Worm (Caenorhabditis elegans) whole organism, L1 larva: ENCODE data around the gene tat-3.
A peak's percentile ranks its signal among the peaks of the same experiment; 100 is the strongest.

Experiments
- C04F5.9 ChIP-seq: sonication (generic microtip); optimal IDR thresholded peaks from 2 replicates; lab custom pipeline; 2016; ENCODE audit warnings: missing genetic modification characterization, missing compliant biosample characterization
- C34B4.2 ChIP-seq: sonication (generic microtip); optimal IDR thresholded peaks from 2 replicates; lab custom pipeline; 2017; ENCODE audit warnings: mild to moderate bottlenecking, missing genetic modification characterization, missing compliant biosample characterization
- F16B12.6 ChIP-seq: fragments of 150-350 bp; optimal IDR thresholded peaks from 2 replicates; lab custom pipeline; 2014; ENCODE audit warnings: missing biosample characterization, missing genetic modification characterization
- aha-1 ChIP-seq: fragments of 150-350 bp; optimal IDR thresholded peaks from 2 replicates; lab custom pipeline; 2014; ENCODE audit warnings: missing biosample characterization, missing genetic modification characterization
- alr-1 ChIP-seq: fragments of 200-800 bp; sonication (Bioruptor generic); optimal IDR thresholded peaks from 2 replicates; lab custom pipeline; 2018; ENCODE audit warnings: borderline replicate concordance, mild to moderate bottlenecking, missing genetic modification characterization, missing compliant biosample characterization
- ama-1 ChIP-seq: fragments of 150-350 bp; optimal IDR thresholded peaks from 2 replicates; lab custom pipeline; 2014
- ceh-63 ChIP-seq: fragments of 200-800 bp; sonication (Bioruptor generic); optimal IDR thresholded peaks from 2 replicates; lab custom pipeline; 2018; ENCODE audit warnings: mild to moderate bottlenecking, missing genetic modification characterization, missing compliant biosample characterization
- ceh-82 ChIP-seq, 3 experiments: fragments of 150-350 bp in 1 of 3; sonication (generic microtip) in 2 of 3; optimal IDR thresholded peaks; 2 replicates each; lab custom pipeline; 2014 to 2017; ENCODE audit warnings: missing biosample characterization in 3 of 3, missing genetic modification characterization in 3 of 3
- ceh-90 ChIP-seq: sonication (generic microtip); optimal IDR thresholded peaks from 2 replicates; lab custom pipeline; 2016; ENCODE audit warnings: missing genetic modification characterization, missing compliant biosample characterization
- dpl-1 ChIP-seq, 3 experiments: fragments of 150-350 bp in 2 of 3; sonication (generic microtip) in 1 of 3; optimal IDR thresholded peaks; 2 replicates each; lab custom pipeline; 2014 to 2017; ENCODE audit warnings: missing biosample characterization in 3 of 3, missing genetic modification characterization in 3 of 3, missing genetic modification reagents in 3 of 3
- efl-1 ChIP-seq, 4 experiments: fragments of 150-350 bp; optimal IDR thresholded peaks in 3 of 4; peaks in 1 of 4; 1 replicate in 1 of 4; 2 replicates in 3 of 4; lab custom pipeline; 2014; ENCODE audit warnings: missing biosample characterization in 2 of 4, missing genetic modification characterization in 2 of 4, missing genetic modification reagents in 2 of 4
- egl-13 ChIP-seq: sonication (generic microtip); optimal IDR thresholded peaks from 2 replicates; lab custom pipeline; 2016; ENCODE audit warnings: missing genotype, missing genetic modification reagents, missing genetic modification characterization, missing compliant biosample characterization
- egl-27 ChIP-seq, 2 experiments: fragments of 150-350 bp in 1 of 2; sonication (generic microtip); optimal IDR thresholded peaks; 3 replicates each; lab custom pipeline; 2017 to 2018; ENCODE audit warnings: missing biosample characterization in 2 of 2, missing genetic modification characterization in 2 of 2, missing genetic modification reagents in 2 of 2
- elt-2 ChIP-seq: sonication (generic microtip); optimal IDR thresholded peaks from 2 replicates; lab custom pipeline; 2016; ENCODE audit warnings: missing genetic modification characterization, mild to moderate bottlenecking, inconsistent platforms, missing compliant biosample characterization, missing genetic modification reagents
- elt-3 ChIP-seq, 6 experiments: fragments of 150-350 bp in 1 of 6; sonication (generic microtip); optimal IDR thresholded peaks; 2 replicates each; lab custom pipeline; 2017 to 2018; ENCODE audit warnings: missing biosample characterization in 6 of 6, missing genetic modification characterization in 6 of 6, inconsistent platforms in 1 of 6
- fos-1 ChIP-seq: fragments of 150-350 bp; optimal IDR thresholded peaks from 2 replicates; lab custom pipeline; 2014; ENCODE audit warnings: missing biosample characterization, missing genetic modification characterization
- irx-1 ChIP-seq: sonication (generic microtip); optimal IDR thresholded peaks from 2 replicates; lab custom pipeline; 2016; ENCODE audit warnings: missing genetic modification characterization, missing compliant biosample characterization
- jun-1 ChIP-seq: fragments of 150-350 bp; optimal IDR thresholded peaks from 2 replicates; lab custom pipeline; 2014; ENCODE audit warnings: missing biosample characterization, missing genetic modification reagents, missing genetic modification characterization
- lin-13 ChIP-seq: fragments of 150-350 bp; optimal IDR thresholded peaks from 2 replicates; lab custom pipeline; 2014; ENCODE audit warnings: missing biosample characterization, missing genetic modification reagents, missing genetic modification characterization
- lin-15B ChIP-seq: fragments of 150-350 bp; sonication (generic microtip); optimal IDR thresholded peaks from 3 replicates; lab custom pipeline; 2014; ENCODE audit warnings: missing biosample characterization, missing genetic modification characterization
- lin-35 ChIP-seq, 2 experiments: fragments of 150-350 bp; optimal IDR thresholded peaks; 2 replicates each; lab custom pipeline; 2014; ENCODE audit warnings: missing biosample characterization in 2 of 2, missing genetic modification characterization in 2 of 2, missing genetic modification reagents in 2 of 2
- lir-3 ChIP-seq: sonication (generic microtip); optimal IDR thresholded peaks from 2 replicates; lab custom pipeline; 2016; ENCODE audit warnings: mild to moderate bottlenecking, missing genetic modification characterization, moderate library complexity, missing compliant biosample characterization; ENCODE audit not compliant: poor library complexity
- mab-9 ChIP-seq: fragments of 200-800 bp; sonication (Bioruptor generic); IDR thresholded peaks from 2 replicates; pipeline ENCODE4 v1.3.6; 2022; ENCODE audit warnings: missing genetic modification reagents, missing genetic modification characterization, missing compliant biosample characterization
- mdl-1 ChIP-seq, 2 experiments: fragments of 150-350 bp; optimal IDR thresholded peaks; 2 replicates each; lab custom pipeline; 2014 to 2017; ENCODE audit warnings: missing biosample characterization in 2 of 2, missing genetic modification characterization in 2 of 2, inconsistent platforms in 1 of 2
- mep-1 ChIP-seq: fragments of 150-350 bp; optimal IDR thresholded peaks from 2 replicates; lab custom pipeline; 2014; ENCODE audit warnings: missing biosample characterization, missing genetic modification characterization
- nhr-11 ChIP-seq: fragments of 150-350 bp; optimal IDR thresholded peaks from 2 replicates; lab custom pipeline; 2014; ENCODE audit warnings: missing biosample characterization, missing genetic modification characterization
- nhr-20 ChIP-seq: sonication (generic microtip); optimal IDR thresholded peaks from 2 replicates; lab custom pipeline; 2016; ENCODE audit warnings: mild to moderate bottlenecking, missing genetic modification characterization, missing compliant biosample characterization
- nhr-237 ChIP-seq: fragments of 150-350 bp; optimal IDR thresholded peaks from 2 replicates; lab custom pipeline; 2014; ENCODE audit warnings: missing biosample characterization, missing genetic modification characterization
- nhr-28 ChIP-seq: fragments of 150-350 bp; optimal IDR thresholded peaks from 2 replicates; lab custom pipeline; 2014; ENCODE audit warnings: missing biosample characterization, missing genetic modification characterization
- nhr-77 ChIP-seq: fragments of 150-350 bp; optimal IDR thresholded peaks from 2 replicates; lab custom pipeline; 2014; ENCODE audit warnings: missing biosample characterization, missing genetic modification characterization
- pax-3 ChIP-seq: fragments of 200-800 bp; sonication (Bioruptor generic); optimal IDR thresholded peaks from 2 replicates; lab custom pipeline; 2018; ENCODE audit warnings: mild to moderate bottlenecking, missing genetic modification characterization, moderate library complexity, missing compliant biosample characterization
- skn-1 ChIP-seq: fragments of 150-350 bp; optimal IDR thresholded peaks from 2 replicates; lab custom pipeline; 2014; ENCODE audit warnings: missing biosample characterization, missing genetic modification characterization
- snu-23 ChIP-seq: sonication (generic microtip); optimal IDR thresholded peaks from 2 replicates; lab custom pipeline; 2016; ENCODE audit warnings: missing genetic modification characterization, missing compliant biosample characterization
- sox-4 ChIP-seq: sonication (generic microtip); optimal IDR thresholded peaks from 2 replicates; lab custom pipeline; 2016; ENCODE audit warnings: missing genetic modification characterization, missing compliant biosample characterization
- sptf-1 ChIP-seq: fragments of 150-350 bp; optimal IDR thresholded peaks from 2 replicates; lab custom pipeline; 2014; ENCODE audit warnings: missing biosample characterization, missing genetic modification characterization
- tbx-2 ChIP-seq: sonication (generic microtip); optimal IDR thresholded peaks from 2 replicates; lab custom pipeline; 2016; ENCODE audit warnings: missing genetic modification characterization, missing compliant biosample characterization
- unc-130 ChIP-seq: fragments of 150-350 bp; optimal IDR thresholded peaks from 2 replicates; lab custom pipeline; 2017; ENCODE audit warnings: missing biosample characterization, missing genetic modification characterization, inconsistent platforms
- unc-30 ChIP-seq: sonication (generic microtip); optimal IDR thresholded peaks from 2 replicates; lab custom pipeline; 2017; ENCODE audit warnings: missing biosample characterization, missing genetic modification characterization
- unc-86 ChIP-seq: sonication (generic microtip); optimal IDR thresholded peaks from 2 replicates; lab custom pipeline; 2016; ENCODE audit warnings: missing genetic modification characterization, missing compliant biosample characterization
- vab-15 ChIP-seq: sonication (generic microtip); optimal IDR thresholded peaks from 2 replicates; lab custom pipeline; 2017; ENCODE audit warnings: missing genotype, mild to moderate bottlenecking, missing genetic modification characterization, missing compliant biosample characterization
- zip-4 ChIP-seq: fragments of 200-800 bp; sonication (Bioruptor generic); optimal IDR thresholded peaks from 2 replicates; lab custom pipeline; 2018; ENCODE audit warnings: mild to moderate bottlenecking, missing genetic modification characterization, moderate library complexity, missing compliant biosample characterization
- ztf-11 ChIP-seq, 2 experiments: sonication (generic microtip); optimal IDR thresholded peaks; 2 replicates each; lab custom pipeline; 2016 to 2017; ENCODE audit warnings: missing genetic modification characterization in 2 of 2, missing biosample characterization in 1 of 2, missing compliant biosample characterization in 1 of 2

The tat-3 gene

ce11 chrIII:10711192-10711673 lies 19.3 kb downstream of the tat-3 start, which contains the start of gene W09D10.5 (continued):
- TF ChIP-seq lin-13 (GFP tag; lab: Kevin White, UChicago), result no peak
- no peak for TF ChIP-seq unc-86 (tag; lab: Kevin White, UChicago)

- TF ChIP-seq zip-4 (GFP tag; lab: Kevin White, UChicago), result no peak
- TF ChIP-seq ceh-82 (tag; optimal IDR thresholded peaks at IDR 0.05; lab: Kevin White, UChicago), result no peak
- TF ChIP-seq nhr-77 (tag; lab: Kevin White, UChicago), result no peak
- TF ChIP-seq F16B12.6 (tag; lab: Kevin White, UChicago), result no peak
- no peak for TF ChIP-seq unc-130
- no peak for TF ChIP-seq snu-23
- no peak for TF ChIP-seq jun-1 (tag; lab: Kevin White, UChicago)
- TF ChIP-seq, all 84 proteins: peak for 0
These were observed 20.8 kb downstream of the tat-3 start for ce11 chrIII:10709676-10710075.

- TF ChIP-seq vab-15 (tag; lab: Kevin White, UChicago) (no peak), nhr-237 (tag; lab: Kevin White, UChicago) (no peak), lin-13 (GFP tag; lab: Kevin White, UChicago) (no peak), unc-30 (no peak), sox-4 (tag; lab: Kevin White, UChicago) (no peak), elt-3 (tag; optimal IDR thresholded peaks at IDR 0.05; lab: Kevin White, UChicago) (no peak), lir-3 (tag; lab: Kevin White, UChicago) (no peak), dpl-1 (GFP tag; optimal IDR thresholded peaks at IDR 0.05; lab: Kevin White, UChicago) (no peak), alr-1 (tag; lab: Kevin White, UChicago) (no peak), ztf-11 (tag; optimal IDR thresholded peaks at IDR 0.05; lab: Kevin White, UChicago) (no peak)
These were observed 22.0 kb downstream of the tat-3 start for ce11 chrIII:10708484-10708883.

- no peak for TF ChIP-seq lin-15B (tag; lab: Kevin White, UChicago)
- TF ChIP-seq nhr-11 (tag; lab: Kevin White, UChicago), result no peak
- TF ChIP-seq C04F5.9 (tag; lab: Kevin White, UChicago), result no peak
- TF ChIP-seq lin-35 (GFP tag; optimal IDR thresholded peaks at IDR 0.05; lab: Kevin White, UChicago), result no peak
- no peak for TF ChIP-seq ceh-82 (tag; optimal IDR thresholded peaks at IDR 0.05; lab: Kevin White, UChicago)
- TF ChIP-seq elt-3 (tag; optimal IDR thresholded peaks at IDR 0.05; lab: Kevin White, UChicago), result no peak
- no peak for TF ChIP-seq egl-13 (tag; lab: Kevin White, UChicago)
- no peak for TF ChIP-seq F16B12.6 (tag; lab: Kevin White, UChicago)
- no peak for TF ChIP-seq sox-4 (tag; lab: Kevin White, UChicago)
These were observed 23.0 kb downstream of the tat-3 start, which contains the start of gene mrpl-12 for ce11 chrIII:10707461-10707860. Gene mrpl-12 (plus strand): TSS chrIII:10707761.

ce11 chrIII:10706972-10707438 lies 23.5 kb downstream of the tat-3 start, which contains the start of the genes Y39A1A.21 and Y39A1A.22:
Gene Y39A1A.21 (minus strand): TSS chrIII:10707022.
Gene Y39A1A.22 (minus strand): TSS chrIII:10707028.
- TF ChIP-seq lin-15B (tag; lab: Kevin White, UChicago), result peak; percentile 69
- peak; percentile 32 for TF ChIP-seq fos-1
- peak; percentile 64 for TF ChIP-seq egl-13 (tag; lab: Kevin White, UChicago)
- peak; percentile 49 for TF ChIP-seq pax-3 (tag; lab: Kevin White, UChicago)
- TF ChIP-seq tbx-2, result peak; percentile 87
- peak; percentile 84 for TF ChIP-seq nhr-77 (tag; lab: Kevin White, UChicago)
- TF ChIP-seq nhr-20 (tag; lab: Kevin White, UChicago), result peak; percentile 78
- TF ChIP-seq mdl-1 (tag; optimal IDR thresholded peaks at IDR 0.05; lab: Kevin White, UChicago), result peak in 1 of 2 experiments; percentile 66
- TF ChIP-seq mep-1 (tag; lab: Kevin White, UChicago), result peak; percentile 88
- peak; percentile 84 to 86 for TF ChIP-seq efl-1 (optimal IDR thresholded peaks at IDR 0.05; lab: Kevin White, UChicago)
- TF ChIP-seq efl-1 (GFP tag; optimal IDR thresholded peaks at IDR 0.05 in 1 of 2; lab: Kevin White, UChicago), result peak; percentile 80 to 98
- TF ChIP-seq mab-9 (GFP tag; lab: Robert Waterston, UW), result peak; percentile 80
- peak; percentile 20 for TF ChIP-seq C34B4.2
- TF ChIP-seq aha-1 (tag; lab: Kevin White, UChicago), result peak; percentile 43
- peak; percentile 86 for TF ChIP-seq lin-13 (GFP tag; lab: Kevin White, UChicago)
- TF ChIP-seq ama-1 (lab: Kevin White, UChicago), result no peak
- no peak for TF ChIP-seq ceh-90 (tag; lab: Kevin White, UChicago)
- TF ChIP-seq egl-27 (tag; optimal IDR thresholded peaks at IDR 0.05; lab: Kevin White, UChicago), result no peak
- TF ChIP-seq ceh-63 (GFP tag; lab: Kevin White, UChicago), result no peak
- peak; percentile 35 for TF ChIP-seq nhr-11 (tag; lab: Kevin White, UChicago)
- TF ChIP-seq vab-15 (tag; lab: Kevin White, UChicago), result no peak
- TF ChIP-seq skn-1 (tag; lab: Kevin White, UChicago), result peak; percentile 53
- peak; percentile 87 for TF ChIP-seq irx-1
- TF ChIP-seq nhr-28 (tag; lab: Kevin White, UChicago), result no peak
- no peak for TF ChIP-seq sptf-1 (tag; lab: Kevin White, UChicago)
- TF ChIP-seq ztf-11 (tag; optimal IDR thresholded peaks at IDR 0.05; lab: Kevin White, UChicago), result peak in 1 of 2 experiments; percentile 75
- peak; percentile 49 for TF ChIP-seq elt-2 (tag; lab: Kevin White, UChicago)
- TF ChIP-seq ceh-82 (tag; optimal IDR thresholded peaks at IDR 0.05; lab: Kevin White, UChicago), result peak; percentile 84 to 93 (median 86)
